Fruit fly (Drosophila melanogaster): Measurements from ENCODE around the gene CG3610.

CG3610 gene

dm6 chr3R:14878145-14878544 is 33.3 kb downstream of the CG3610 start (continued):
- no peak for TF ChIP-seq ttk (GFP tag; IDR thresholded peaks at IDR 0.05)
- 0 out of 2 replicates have a peak, but pooled peaks have one; percentile 23 for TF ChIP-seq Rfx (GFP tag; IDR thresholded peaks at IDR 0.05)
- TF ChIP-seq Hmr (GFP tag; optimal IDR thresholded peaks at IDR 0.05): peak; percentile 50
- TF ChIP-seq Hr51 (GFP tag; optimal IDR thresholded peaks at IDR 0.05): peak in 1 of 2 experiments; percentile 25
- TF ChIP-seq CG2678 (tag; optimal IDR thresholded peaks at IDR 0.05): peak; percentile 54
- peak; percentile 70 for TF ChIP-seq abd-A (tag; optimal IDR thresholded peaks at IDR 0.05)
- TF ChIP-seq Fer1 (GFP tag; optimal IDR thresholded peaks at IDR 0.05): peak; percentile 38
- TF ChIP-seq Gsc (GFP tag; IDR thresholded peaks at IDR 0.05): no peak
- TF ChIP-seq CG7839 (tag; optimal IDR thresholded peaks at IDR 0.05): peak; percentile 27
- TF ChIP-seq fru (optimal IDR thresholded peaks at IDR 0.05): no peak
- no peak for TF ChIP-seq tup (GFP tag; optimal IDR thresholded peaks at IDR 0.05)
- TF ChIP-seq Med (GFP tag): peak; percentile 61
- TF ChIP-seq row (GFP tag; IDR thresholded peaks at IDR 0.05): peak; percentile 42; the same call in 2 of the 3 replicates
- TF ChIP-seq CG34376 (GFP tag; optimal IDR thresholded peaks at IDR 0.05): no peak
- TF ChIP-seq CG13296 (GFP tag; optimal IDR thresholded peaks at IDR 0.05): peak; percentile 19
- TF ChIP-seq CG1603 (tag; optimal IDR thresholded peaks at IDR 0.05): no peak
- TF ChIP-seq hkb (optimal IDR thresholded peaks at IDR 0.05): no peak
- 0 out of 2 replicates have a peak, but pooled peaks have one; percentile 8 for TF ChIP-seq hkb (GFP tag; IDR thresholded peaks at IDR 0.05)
- TF ChIP-seq CG15514 (GFP tag; optimal IDR thresholded peaks at IDR 0.05): peak; percentile 17
- TF ChIP-seq CG11695 (GFP tag; IDR thresholded peaks at IDR 0.05): peak; percentile 18; the same call in 1 of the 3 replicates
- no peak for TF ChIP-seq Sox100B (GFP tag; optimal IDR thresholded peaks at IDR 0.05)
- TF ChIP-seq so (GFP tag; IDR thresholded peaks at IDR 0.05): 0 out of 3 replicates have a peak, but pooled peaks have one; percentile 16
- peak; percentile 8 for TF ChIP-seq caup (GFP tag; optimal IDR thresholded peaks at IDR 0.05; ENCODE audit: severe bottlenecking)
- no peak for TF ChIP-seq Dp (GFP tag; optimal IDR thresholded peaks at IDR 0.05)
- TF ChIP-seq zf30C (GFP tag; optimal IDR thresholded peaks at IDR 0.05): peak; percentile 23
- no peak for TF ChIP-seq sug (tag; optimal IDR thresholded peaks at IDR 0.05)
- TF ChIP-seq CG3281 (GFP tag; optimal IDR thresholded peaks at IDR 0.05): peak; percentile 20
- TF ChIP-seq CG10147 (GFP tag; optimal IDR thresholded peaks at IDR 0.05): peak; percentile 34
- peak; percentile 20 for TF ChIP-seq CG13424 (tag; optimal IDR thresholded peaks at IDR 0.05)
- peak; percentile 7 for TF ChIP-seq D19B (GFP tag; optimal IDR thresholded peaks at IDR 0.05)
- peak; percentile 31 for TF ChIP-seq CG17359 (tag; optimal IDR thresholded peaks at IDR 0.05)
- peak; percentile 2 for TF ChIP-seq CG9817 (tag; optimal IDR thresholded peaks at IDR 0.05)
- TF ChIP-seq lilli (GFP tag; optimal IDR thresholded peaks at IDR 0.05): peak; percentile 14
- peak; percentile 25 for TF ChIP-seq grau (tag; optimal IDR thresholded peaks at IDR 0.05)
- peak; percentile 38 for TF ChIP-seq gem (tag; optimal IDR thresholded peaks at IDR 0.05)
- peak; percentile 16 for TF ChIP-seq CG10543 (GFP tag; optimal IDR thresholded peaks at IDR 0.05)
- TF ChIP-seq NfI (GFP tag; optimal IDR thresholded peaks at IDR 0.05): peak; percentile 21
- TF ChIP-seq CG12769 (tag; optimal IDR thresholded peaks at IDR 0.05): peak; percentile 4
- peak; percentile 36 for TF ChIP-seq dmrt99B (tag; optimal IDR thresholded peaks at IDR 0.05)
- TF ChIP-seq CG7556 (GFP tag; optimal IDR thresholded peaks at IDR 0.05): peak; percentile 31
- TF ChIP-seq Hand (GFP tag; optimal IDR thresholded peaks at IDR 0.05): peak; percentile 17
- TF ChIP-seq CG7987 (GFP tag; optimal IDR thresholded peaks at IDR 0.05): no peak
